Fruit fly (Drosophila melanogaster) whole organism, embryonic: Measurements from ENCODE around the gene CG17855.
A peak's percentile ranks its signal among the peaks of the same experiment; 100 is the strongest.

Experiments
- Antp ChIP-seq: fragments of 200-800 bp; sonication (Bioruptor generic); optimal IDR thresholded peaks from 3 replicates; lab custom pipeline; 2016; ENCODE audit warnings: missing biosample characterization, missing genetic modification characterization
- Atf-2 ChIP-seq: fragments of 200-800 bp; sonication (Bioruptor generic); optimal IDR thresholded peaks from 2 replicates; lab custom pipeline; 2016; ENCODE audit warnings: missing biosample characterization, missing genetic modification characterization
- Atf3 ChIP-seq: fragments of 200-800 bp; sonication (Bioruptor generic); optimal IDR thresholded peaks from 3 replicates; lab custom pipeline; 2016; ENCODE audit warnings: missing biosample characterization, missing genetic modification characterization
- B-H1 ChIP-seq: fragments of 200-800 bp; sonication (Bioruptor generic); IDR thresholded peaks from 3 replicates; pipeline ENCODE4 v1.3.6; 2022; ENCODE audit warnings: missing biosample characterization, missing genetic modification characterization
- B-H2 ChIP-seq: fragments of 200-800 bp; sonication (Bioruptor generic); optimal IDR thresholded peaks from 2 replicates; lab custom pipeline; 2018; ENCODE audit warnings: missing biosample characterization, mild to moderate bottlenecking, missing genetic modification characterization
- CG10462 ChIP-seq: fragments of 200-800 bp; sonication (Bioruptor generic); optimal IDR thresholded peaks from 2 replicates; lab custom pipeline; 2016; ENCODE audit warnings: missing biosample characterization, missing genetic modification characterization
- CG11456 ChIP-seq: fragments of 200-800 bp; sonication (Bioruptor generic); IDR thresholded peaks from 3 replicates; pipeline ENCODE4 v1.3.6; 2022; ENCODE audit warnings: missing biosample characterization, missing genetic modification characterization
- CG11696 ChIP-seq: fragments of 200-800 bp; sonication (Bioruptor generic); IDR thresholded peaks from 2 replicates; pipeline ENCODE4 v1.3.6; 2022; ENCODE audit warnings: missing biosample characterization, missing genetic modification characterization
- CG12219 ChIP-seq: fragments of 200-800 bp; sonication (Bioruptor generic); optimal IDR thresholded peaks from 3 replicates; lab custom pipeline; 2018; ENCODE audit warnings: missing biosample characterization, mild to moderate bottlenecking, missing genetic modification characterization
- CG12236 ChIP-seq: fragments of 200-800 bp; sonication (Bioruptor generic); optimal IDR thresholded peaks from 2 replicates; lab custom pipeline; 2016; ENCODE audit warnings: missing biosample characterization, missing genetic modification characterization
- CG12659 ChIP-seq: fragments of 200-800 bp; sonication (Bioruptor generic); optimal IDR thresholded peaks from 3 replicates; lab custom pipeline; 2017; ENCODE audit warnings: mild to moderate bottlenecking, missing biosample characterization, missing genetic modification reagents, missing genetic modification characterization
- CG17829 ChIP-seq: fragments of 200-800 bp; optimal IDR thresholded peaks from 2 replicates; lab custom pipeline; 2019; ENCODE audit warnings: missing biosample characterization, mild to moderate bottlenecking, missing genetic modification characterization, moderate library complexity
- CG2712 ChIP-seq: fragments of 200-800 bp; optimal IDR thresholded peaks from 3 replicates; lab custom pipeline; 2019; ENCODE audit warnings: missing biosample characterization, mild to moderate bottlenecking, missing genetic modification characterization, moderate library complexity
- CG2889 ChIP-seq: fragments of 200-800 bp; sonication (Bioruptor generic); IDR thresholded peaks from 3 replicates; pipeline ENCODE4 v1.3.6; 2022; ENCODE audit warnings: missing biosample characterization, missing genetic modification characterization
- CG30020 ChIP-seq: fragments of 200-800 bp; optimal IDR thresholded peaks from 2 replicates; lab custom pipeline; 2019; ENCODE audit warnings: missing biosample characterization, mild to moderate bottlenecking, missing genetic modification characterization, moderate library complexity
- CG30431 ChIP-seq: fragments of 200-800 bp; sonication (Bioruptor generic); optimal IDR thresholded peaks from 2 replicates; lab custom pipeline; 2017; ENCODE audit warnings: missing biosample characterization, missing genetic modification characterization
- CG34376 ChIP-seq: fragments of 200-800 bp; sonication (Bioruptor generic); optimal IDR thresholded peaks from 2 replicates; lab custom pipeline; 2018; ENCODE audit warnings: missing biosample characterization, mild to moderate bottlenecking, missing genetic modification characterization
- CG3995 ChIP-seq: fragments of 200-800 bp; sonication (Bioruptor generic); optimal IDR thresholded peaks from 3 replicates; lab custom pipeline; 2016; ENCODE audit warnings: missing biosample characterization, missing genetic modification characterization
- CG4730 ChIP-seq: fragments of 200-800 bp; sonication (Bioruptor generic); IDR thresholded peaks from 2 replicates; pipeline ENCODE4 v1.3.6; 2022; ENCODE audit warnings: missing biosample characterization, missing genetic modification characterization
- CG4854 ChIP-seq: fragments of 200-800 bp; sonication (Bioruptor generic); optimal IDR thresholded peaks from 2 replicates; lab custom pipeline; 2016; ENCODE audit warnings: missing biosample characterization, missing genetic modification characterization, inconsistent platforms
- CG6854 ChIP-seq: fragments of 200-800 bp; sonication (Bioruptor generic); optimal IDR thresholded peaks from 3 replicates; lab custom pipeline; 2017; ENCODE audit warnings: missing biosample characterization, mild to moderate bottlenecking, missing genetic modification characterization
- CG7357 ChIP-seq: fragments of 200-800 bp; sonication (Bioruptor generic); IDR thresholded peaks from 3 replicates; pipeline ENCODE4 v1.3.6; 2022; ENCODE audit warnings: missing biosample characterization, missing genetic modification characterization
- CG7963 ChIP-seq: fragments of 200-800 bp; sonication (Bioruptor generic); IDR thresholded peaks from 3 replicates; pipeline ENCODE4 v1.3.6; 2022; ENCODE audit warnings: missing biosample characterization, missing genetic modification characterization; ENCODE audit not compliant: partially characterized antibody
- CG9215 ChIP-seq: fragments of 200-800 bp; sonication (Bioruptor generic); IDR thresholded peaks from 2 replicates; pipeline ENCODE4 v1.3.6; 2022; ENCODE audit warnings: missing biosample characterization, missing genetic modification characterization
- CG9797 ChIP-seq: fragments of 200-800 bp; sonication (Bioruptor generic); optimal IDR thresholded peaks from 3 replicates; lab custom pipeline; 2018; ENCODE audit warnings: missing biosample characterization, mild to moderate bottlenecking, missing genetic modification characterization
- CrebB ChIP-seq: fragments of 200-800 bp; sonication (Bioruptor generic); optimal IDR thresholded peaks from 3 replicates; lab custom pipeline; 2018; ENCODE audit warnings: missing biosample characterization, mild to moderate bottlenecking, missing genetic modification characterization
- Dll ChIP-seq: fragments of 200-800 bp; sonication (Bioruptor generic); IDR thresholded peaks from 4 replicates; pipeline ENCODE4 v1.3.6; 2022; ENCODE audit warnings: missing biosample characterization, missing genetic modification characterization; ENCODE audit not compliant: partially characterized antibody
- Fer2 ChIP-seq: fragments of 200-800 bp; sonication (Bioruptor generic); optimal IDR thresholded peaks from 2 replicates; lab custom pipeline; 2018; ENCODE audit warnings: missing biosample characterization, mild to moderate bottlenecking, missing genetic modification characterization, moderate library complexity
- Nf-YB ChIP-seq: fragments of 200-800 bp; sonication (Bioruptor generic); optimal IDR thresholded peaks from 3 replicates; lab custom pipeline; 2019; ENCODE audit warnings: missing biosample characterization, mild to moderate bottlenecking, missing genetic modification characterization, moderate library complexity
- abd-A ChIP-seq: fragments of 200-800 bp; sonication (Bioruptor generic); optimal IDR thresholded peaks from 3 replicates; lab custom pipeline; 2019; ENCODE audit warnings: missing biosample characterization, mild to moderate bottlenecking, missing genetic modification characterization, moderate library complexity
- ap ChIP-seq: fragments of 200-800 bp; sonication (Bioruptor generic); IDR thresholded peaks from 2 replicates; pipeline ENCODE4 v1.3.6; 2022; ENCODE audit warnings: missing biosample characterization, missing genetic modification characterization
- cg ChIP-seq: fragments of 200-800 bp; sonication (Bioruptor generic); optimal IDR thresholded peaks from 3 replicates; lab custom pipeline; 2019; ENCODE audit warnings: missing biosample characterization, mild to moderate bottlenecking, missing genetic modification characterization, moderate library complexity
- ci ChIP-seq: fragments of 200-800 bp; sonication (Bioruptor generic); IDR thresholded peaks from 3 replicates; pipeline ENCODE4 v1.3.6; 2022; ENCODE audit warnings: missing biosample characterization, missing genetic modification characterization
- crp ChIP-seq, 2 experiments: fragments of 200-800 bp; sonication (Bioruptor generic); optimal IDR thresholded peaks; 2 replicates in 1 of 2; 3 replicates in 1 of 2; lab custom pipeline; 2017; ENCODE audit warnings: missing biosample characterization in 2 of 2, missing genetic modification characterization in 2 of 2, mild to moderate bottlenecking in 1 of 2, moderate library complexity in 1 of 2
- da ChIP-seq: fragments of 200-800 bp; sonication (Bioruptor generic); optimal IDR thresholded peaks from 2 replicates; lab custom pipeline; 2016; ENCODE audit warnings: missing biosample characterization, missing genetic modification characterization
- dysf ChIP-seq: fragments of 200-800 bp; sonication (Bioruptor generic); IDR thresholded peaks from 3 replicates; pipeline ENCODE4 v1.3.6; 2022; ENCODE audit warnings: missing biosample characterization, missing genetic modification characterization
- gce ChIP-seq: fragments of 200-800 bp; sonication (Bioruptor generic); IDR thresholded peaks from 3 replicates; pipeline ENCODE4 v1.3.6; 2022; ENCODE audit warnings: missing biosample characterization, missing genetic modification characterization
- gem ChIP-seq: fragments of 200-800 bp; sonication (Bioruptor generic); optimal IDR thresholded peaks from 2 replicates; lab custom pipeline; 2019; ENCODE audit warnings: missing biosample characterization, mild to moderate bottlenecking, missing genetic modification characterization, moderate library complexity
- gsb-n ChIP-seq: fragments of 200-800 bp; sonication (Bioruptor generic); optimal IDR thresholded peaks from 3 replicates; lab custom pipeline; 2018; ENCODE audit warnings: missing biosample characterization, mild to moderate bottlenecking, missing genetic modification characterization
- inv ChIP-seq: fragments of 200-800 bp; sonication (Bioruptor generic); IDR thresholded peaks from 2 replicates; pipeline ENCODE4 v1.3.6; 2022; ENCODE audit warnings: missing biosample characterization, missing genetic modification characterization; ENCODE audit not compliant: partially characterized antibody
- lbe ChIP-seq: fragments of 200-800 bp; sonication (Bioruptor generic); optimal IDR thresholded peaks from 2 replicates; lab custom pipeline; 2016; ENCODE audit warnings: missing biosample characterization, mild to moderate bottlenecking, missing genetic modification characterization
- mam ChIP-seq: fragments of 200-800 bp; sonication (Bioruptor generic); optimal IDR thresholded peaks from 3 replicates; lab custom pipeline; 2016; ENCODE audit warnings: missing biosample characterization, missing genetic modification characterization
- nom ChIP-seq: fragments of 200-800 bp; sonication (Bioruptor generic); optimal IDR thresholded peaks from 2 replicates; lab custom pipeline; 2017; ENCODE audit warnings: missing biosample characterization, missing genetic modification characterization, mild to moderate bottlenecking, moderate library complexity, missing genetic modification reagents
- pb ChIP-seq: fragments of 200-800 bp; sonication (Bioruptor generic); optimal IDR thresholded peaks from 3 replicates; lab custom pipeline; 2016; ENCODE audit warnings: missing biosample characterization, missing genetic modification characterization
- phol ChIP-seq: fragments of 200-800 bp; sonication (Bioruptor generic); optimal IDR thresholded peaks from 3 replicates; lab custom pipeline; 2018; ENCODE audit warnings: missing biosample characterization, mild to moderate bottlenecking, missing genetic modification characterization, moderate library complexity
- psq ChIP-seq: fragments of 200-800 bp; sonication (Bioruptor generic); optimal IDR thresholded peaks from 2 replicates; lab custom pipeline; 2017; ENCODE audit warnings: missing biosample characterization, missing genetic modification characterization
- salm ChIP-seq: fragments of 200-800 bp; sonication (Bioruptor generic); optimal IDR thresholded peaks from 2 replicates; lab custom pipeline; 2018; ENCODE audit warnings: missing biosample characterization, mild to moderate bottlenecking, missing genetic modification characterization
- so ChIP-seq: fragments of 200-800 bp; sonication (Bioruptor generic); IDR thresholded peaks from 3 replicates; pipeline ENCODE4 v1.3.6; 2022; ENCODE audit warnings: missing biosample characterization, missing genetic modification characterization
- wor ChIP-seq: fragments of 200-800 bp; sonication (Bioruptor generic); IDR thresholded peaks from 2 replicates; pipeline ENCODE4 v1.3.6; 2022; ENCODE audit warnings: missing biosample characterization, missing genetic modification characterization
- zen ChIP-seq: fragments of 200-800 bp; sonication (Bioruptor generic); optimal IDR thresholded peaks from 3 replicates; lab custom pipeline; 2018; ENCODE audit warnings: missing biosample characterization, mild to moderate bottlenecking, missing genetic modification characterization, moderate library complexity
- zfh2 ChIP-seq: fragments of 200-800 bp; sonication (Bioruptor generic); optimal IDR thresholded peaks from 2 replicates; lab custom pipeline; 2016; ENCODE audit warnings: missing biosample characterization, missing genetic modification characterization

CG17855 gene

dm6 chr2L:9567398-9567856 is 27.1 kb downstream of the CG17855 start (continued):
- TF ChIP-seq CG10462 (GFP tag; lab: Kevin White, UChicago) (peak; percentile 92), CrebB (tag; lab: Kevin White, UChicago) (peak; percentile 99), nom (GFP tag; lab: Kevin White, UChicago) (peak; percentile 78), CG7357 (peak; percentile 67), mam (peak; percentile 85), Nf-YB (GFP tag; lab: Kevin White, UChicago) (peak; percentile 87), cg (GFP tag; lab: Kevin White, UChicago) (peak; percentile 80), wor (GFP tag; lab: Robert Waterston, UW) (peak; percentile 84), so (peak; percentile 99), CG11696 (GFP tag; lab: Robert Waterston, UW) (peak; percentile 91), phol (tag; lab: Kevin White, UChicago) (peak; percentile 88), CG30020 (tag; lab: Kevin White, UChicago) (peak; percentile 54), gem (tag; lab: Kevin White, UChicago) (peak; percentile 89), pb (GFP tag; lab: Kevin White, UChicago) (peak; percentile 96), inv (no peak), gce (GFP tag; lab: Robert Waterston, UW) (peak; percentile 98), CG30431 (GFP tag; lab: Kevin White, UChicago) (peak; percentile 90), CG4730 (GFP tag; lab: Robert Waterston, UW) (peak; percentile 87), psq (peak; percentile 89), CG11456 (GFP tag; lab: Robert Waterston, UW) (peak; percentile 98), Fer2 (peak; percentile 98), CG34376 (peak; percentile 100), CG4854 (GFP tag; lab: Kevin White, UChicago) (peak; percentile 97), CG9797 (GFP tag; lab: Kevin White, UChicago) (peak; percentile 73), CG6854 (GFP tag; lab: Kevin White, UChicago) (peak; percentile 99), CG9215 (peak; percentile 65), abd-A (peak; percentile 98), Antp (GFP tag; lab: Kevin White, UChicago) (peak; percentile 86), CG3995 (peak; percentile 81), Atf-2 (GFP tag; lab: Kevin White, UChicago) (peak; percentile 82), dysf (GFP tag; lab: Robert Waterston, UW) (peak; percentile 95), salm (tag; lab: Kevin White, UChicago) (peak; percentile 97), B-H2 (GFP tag; lab: Kevin White, UChicago) (peak; percentile 100), CG7963 (GFP tag; lab: Robert Waterston, UW) (no peak), CG17829 (tag; lab: Kevin White, UChicago) (peak; percentile 94), CG12659 (GFP tag; lab: Kevin White, UChicago) (peak; percentile 99), zen (tag; lab: Kevin White, UChicago) (peak; percentile 71), da (peak; percentile 92), CG12236 (GFP tag; lab: Kevin White, UChicago) (peak; percentile 95), Atf3 (GFP tag; lab: Kevin White, UChicago) (peak; percentile 88), CG12219 (GFP tag; lab: Kevin White, UChicago) (peak; percentile 98), ap (GFP tag; lab: Robert Waterston, UW) (peak; percentile 94), crp (GFP tag; optimal IDR thresholded peaks at IDR 0.05; lab: Kevin White, UChicago) (peak in 1 of 2 experiments; percentile 70), gsb-n (peak; percentile 97), lbe (GFP tag; lab: Kevin White, UChicago) (peak; percentile 83), CG2889 (peak; percentile 63; the same call in 2 of the 3 replicates), B-H1 (GFP tag; lab: Robert Waterston, UW) (peak; percentile 90; the same call in 2 of the 3 replicates), CG2712 (tag; lab: Kevin White, UChicago) (peak; percentile 93), ci (GFP tag; lab: Robert Waterston, UW) (peak; percentile 100), Dll (GFP tag; lab: Robert Waterston, UW) (no peak), zfh2 (peak; percentile 83)
